Worm (Caenorhabditis elegans) whole organism, L3 larva: ENCODE results near the gene F25B5.3.

Source experiments
- R02D3.7 ChIP-seq: fragments of 150-350 bp; optimal IDR thresholded peaks from 2 replicates; lab custom pipeline; 2014; ENCODE audit warnings: missing biosample characterization, missing genetic modification characterization
- ZK546.5 ChIP-seq: sonication (generic microtip); optimal IDR thresholded peaks from 2 replicates; lab custom pipeline; 2017; ENCODE audit warnings: missing biosample characterization, missing genetic modification characterization
- aly-2 ChIP-seq: fragments of 150-350 bp; optimal IDR thresholded peaks from 2 replicates; lab custom pipeline; 2014; ENCODE audit warnings: missing biosample characterization, missing genetic modification characterization
- ama-1 ChIP-seq: fragments of 150-350 bp; optimal IDR thresholded peaks from 2 replicates; lab custom pipeline; 2018
- ceh-16 ChIP-seq: sonication (generic microtip); optimal IDR thresholded peaks from 2 replicates; lab custom pipeline; 2017; ENCODE audit warnings: missing biosample characterization, missing genetic modification characterization
- ceh-28 ChIP-seq: fragments of 150-350 bp; optimal IDR thresholded peaks from 2 replicates; lab custom pipeline; 2014; ENCODE audit warnings: missing biosample characterization, missing genetic modification reagents, missing genetic modification characterization
- ceh-82 ChIP-seq: fragments of 150-350 bp; optimal IDR thresholded peaks from 2 replicates; lab custom pipeline; 2014; ENCODE audit warnings: missing biosample characterization, missing genetic modification characterization
- ceh-9 ChIP-seq: sonication (generic microtip); optimal IDR thresholded peaks from 2 replicates; lab custom pipeline; 2018; ENCODE audit warnings: missing biosample characterization, missing genetic modification characterization
- daf-12 ChIP-seq: fragments of 150-350 bp; optimal IDR thresholded peaks from 2 replicates; lab custom pipeline; 2014; ENCODE audit warnings: missing biosample characterization, missing genetic modification reagents, missing genetic modification characterization
- egl-27 ChIP-seq: sonication (generic microtip); optimal IDR thresholded peaks from 4 replicates; lab custom pipeline; 2017; ENCODE audit warnings: missing biosample characterization, missing genetic modification reagents, missing genetic modification characterization
- egl-5 ChIP-seq: fragments of 150-350 bp; optimal IDR thresholded peaks from 2 replicates; lab custom pipeline; 2017; ENCODE audit warnings: missing biosample characterization, missing genetic modification reagents, missing genetic modification characterization, inconsistent platforms
- elt-1 ChIP-seq: fragments of 150-350 bp; optimal IDR thresholded peaks from 2 replicates; lab custom pipeline; 2014; ENCODE audit warnings: missing biosample characterization, missing genetic modification characterization
- elt-2 ChIP-seq: sonication (generic microtip); optimal IDR thresholded peaks from 2 replicates; lab custom pipeline; 2016; ENCODE audit warnings: missing genetic modification reagents, mild to moderate bottlenecking, missing genetic modification characterization, missing compliant biosample characterization
- elt-3 ChIP-seq, 3 experiments: fragments of 150-350 bp in 1 of 3; sonication (generic microtip) in 2 of 3; optimal IDR thresholded peaks; 2 replicates in 2 of 3; 4 replicates in 1 of 3; lab custom pipeline; 2014 to 2017; ENCODE audit warnings: missing biosample characterization in 3 of 3, missing genetic modification characterization in 3 of 3
- eor-1 ChIP-seq, 2 experiments: fragments of 150-350 bp; optimal IDR thresholded peaks; 2 replicates each; lab custom pipeline; 2014 to 2018; ENCODE audit warnings: missing biosample characterization in 2 of 2, missing genetic modification characterization in 2 of 2
- fkh-10 ChIP-seq: sonication (generic microtip); optimal IDR thresholded peaks from 2 replicates; lab custom pipeline; 2017; ENCODE audit warnings: missing biosample characterization, missing genetic modification reagents, missing genetic modification characterization
- fkh-2 ChIP-seq: fragments of 150-350 bp; optimal IDR thresholded peaks from 2 replicates; lab custom pipeline; 2014; ENCODE audit warnings: missing biosample characterization, missing genetic modification reagents, missing genetic modification characterization
- fos-1 ChIP-seq: fragments of 150-350 bp; optimal IDR thresholded peaks from 2 replicates; lab custom pipeline; 2014; ENCODE audit warnings: missing biosample characterization, missing genetic modification characterization
- hmg-11 ChIP-seq: sonication (generic microtip); optimal IDR thresholded peaks from 2 replicates; lab custom pipeline; 2016; ENCODE audit warnings: missing genetic modification characterization, missing compliant biosample characterization
- jun-1 ChIP-seq: fragments of 150-350 bp; optimal IDR thresholded peaks from 2 replicates; lab custom pipeline; 2014; ENCODE audit warnings: missing biosample characterization, missing genetic modification reagents, missing genetic modification characterization
- lin-15B ChIP-seq: fragments of 150-350 bp; optimal IDR thresholded peaks from 2 replicates; lab custom pipeline; 2014; ENCODE audit warnings: missing biosample characterization, missing genetic modification characterization
- lin-39 ChIP-seq: fragments of 150-350 bp; optimal IDR thresholded peaks from 2 replicates; lab custom pipeline; 2018; ENCODE audit warnings: missing biosample characterization, missing genetic modification reagents, missing genetic modification characterization
- lsy-12 ChIP-seq: sonication (generic microtip); optimal IDR thresholded peaks from 2 replicates; lab custom pipeline; 2016; ENCODE audit warnings: mild to moderate bottlenecking, missing genetic modification characterization, missing compliant biosample characterization
- mdl-1 ChIP-seq: fragments of 150-350 bp; optimal IDR thresholded peaks from 2 replicates; lab custom pipeline; 2014; ENCODE audit warnings: missing biosample characterization, missing genetic modification characterization
- mml-1 ChIP-seq: fragments of 150-350 bp; sonication (generic microtip); optimal IDR thresholded peaks from 3 replicates; lab custom pipeline; 2014; ENCODE audit warnings: missing biosample characterization, missing genetic modification characterization
- nfya-1 ChIP-seq: sonication (generic microtip); optimal IDR thresholded peaks from 2 replicates; lab custom pipeline; 2017; ENCODE audit warnings: missing genetic modification characterization, mild to moderate bottlenecking, missing compliant biosample characterization, antibody characterized with exemption, moderate library complexity; ENCODE audit not compliant: insufficient read depth
- nhr-11 ChIP-seq: fragments of 150-350 bp; optimal IDR thresholded peaks from 2 replicates; lab custom pipeline; 2014; ENCODE audit warnings: missing biosample characterization, missing genetic modification characterization
- nhr-12 ChIP-seq: fragments of 150-350 bp; optimal IDR thresholded peaks from 2 replicates; lab custom pipeline; 2014; ENCODE audit warnings: missing biosample characterization, missing genetic modification characterization
- nhr-23 ChIP-seq: fragments of 150-350 bp; optimal IDR thresholded peaks from 2 replicates; lab custom pipeline; 2014; ENCODE audit warnings: missing biosample characterization, missing genetic modification reagents, missing genetic modification characterization
- nhr-237 ChIP-seq: fragments of 150-350 bp; optimal IDR thresholded peaks from 2 replicates; lab custom pipeline; 2014; ENCODE audit warnings: missing biosample characterization, missing genetic modification characterization
- nhr-25 ChIP-seq: sonication (generic microtip); optimal IDR thresholded peaks from 2 replicates; lab custom pipeline; 2017; ENCODE audit warnings: missing biosample characterization, missing genetic modification characterization
- nhr-28 ChIP-seq: fragments of 150-350 bp; optimal IDR thresholded peaks from 2 replicates; lab custom pipeline; 2014; ENCODE audit warnings: missing biosample characterization, missing genetic modification characterization
- nhr-43 ChIP-seq: sonication (generic microtip); optimal IDR thresholded peaks from 2 replicates; lab custom pipeline; 2016; ENCODE audit warnings: mild to moderate bottlenecking, missing genetic modification characterization, missing compliant biosample characterization; ENCODE audit not compliant: poor library complexity, severe bottlenecking
- nhr-67 ChIP-seq: fragments of 150-350 bp; optimal IDR thresholded peaks from 2 replicates; lab custom pipeline; 2014; ENCODE audit warnings: missing biosample characterization, missing genetic modification characterization
- nhr-76 ChIP-seq: fragments of 150-350 bp; sonication (generic microtip); optimal IDR thresholded peaks from 5 replicates; lab custom pipeline; 2014; ENCODE audit warnings: missing biosample characterization, missing genetic modification characterization
- nhr-77 ChIP-seq: fragments of 150-350 bp; optimal IDR thresholded peaks from 2 replicates; lab custom pipeline; 2014; ENCODE audit warnings: missing biosample characterization, missing genetic modification characterization
- pha-4 ChIP-seq: fragments of 150-350 bp; optimal IDR thresholded peaks from 2 replicates; lab custom pipeline; 2014; ENCODE audit warnings: missing biosample characterization, missing genetic modification reagents, missing genetic modification characterization
- pqm-1 ChIP-seq: fragments of 150-350 bp; optimal IDR thresholded peaks from 2 replicates; lab custom pipeline; 2017; ENCODE audit warnings: missing biosample characterization, missing genetic modification characterization, inconsistent platforms
- sea-2 ChIP-seq: fragments of 150-350 bp; sonication (generic microtip); optimal IDR thresholded peaks from 4 replicates; lab custom pipeline; 2014; ENCODE audit warnings: missing biosample characterization, missing genetic modification reagents, missing genetic modification characterization
- skn-1 ChIP-seq: fragments of 150-350 bp; optimal IDR thresholded peaks from 2 replicates; lab custom pipeline; 2014; ENCODE audit warnings: missing biosample characterization, missing genetic modification characterization
- snpc-4 ChIP-seq: fragments of 150-350 bp; optimal IDR thresholded peaks from 2 replicates; lab custom pipeline; 2014; ENCODE audit warnings: missing biosample characterization, missing genetic modification characterization
- tbx-2 ChIP-seq: sonication (generic microtip); optimal IDR thresholded peaks from 2 replicates; lab custom pipeline; 2016; ENCODE audit warnings: mild to moderate bottlenecking, missing genetic modification characterization, missing compliant biosample characterization
- unc-39 ChIP-seq: sonication (generic microtip); optimal IDR thresholded peaks from 4 replicates; lab custom pipeline; 2017; ENCODE audit warnings: missing biosample characterization, missing genetic modification characterization
- unc-62 ChIP-seq: fragments of 150-350 bp; sonication (generic microtip); optimal IDR thresholded peaks from 4 replicates; lab custom pipeline; 2014; ENCODE audit warnings: missing biosample characterization, missing genetic modification reagents, missing genetic modification characterization
- zag-1 ChIP-seq: fragments of 150-350 bp; optimal IDR thresholded peaks from 2 replicates; lab custom pipeline; 2014; ENCODE audit warnings: missing biosample characterization, missing genetic modification characterization
- ztf-11 ChIP-seq: fragments of 150-350 bp; optimal IDR thresholded peaks from 2 replicates; lab custom pipeline; 2014; ENCODE audit warnings: missing biosample characterization, missing genetic modification characterization
- ztf-4 ChIP-seq: fragments of 150-350 bp; optimal IDR thresholded peaks from 2 replicates; lab custom pipeline; 2014; ENCODE audit warnings: missing biosample characterization, missing genetic modification characterization

Gene F25B5.3

DNA sequence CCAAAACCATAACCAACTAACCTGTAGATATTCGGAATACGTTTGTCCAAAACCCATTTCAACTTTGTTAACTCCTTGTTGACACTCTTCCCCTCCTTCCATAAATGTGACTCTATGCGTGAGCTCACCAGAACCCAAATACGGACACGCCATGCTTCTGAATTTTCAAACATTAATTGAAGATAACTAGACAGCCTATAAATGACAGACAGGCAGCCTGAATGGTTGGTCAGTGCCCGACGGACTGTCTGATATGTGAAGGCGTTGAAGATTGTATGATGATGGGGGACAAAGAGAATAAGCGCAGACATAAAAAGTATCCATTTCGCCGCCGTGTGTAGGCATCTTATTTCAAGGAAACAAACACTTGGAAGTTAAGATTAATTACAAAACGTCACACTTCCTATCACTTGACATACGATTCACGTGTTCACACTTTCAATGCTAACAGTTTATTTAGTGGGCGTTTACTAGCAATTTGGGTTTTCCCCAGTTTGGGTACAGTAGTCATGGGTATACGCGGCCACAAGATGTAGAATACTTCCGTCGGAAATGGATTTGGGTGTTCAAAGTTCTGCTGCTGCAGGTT is 28.8 kb upstream of the F25B5.3 start, which contains the start of the genes tdo-2 and C28H8.2:
tdo-2 (minus strand) TSS at position 157 of the 589 bp plus-strand sequence.
C28H8.2 (plus strand) TSS at position 524 of the 589 bp plus-strand sequence.
- TF ChIP-seq fos-1 (tag; lab: Kevin White, UChicago) (no peak), mml-1 (no peak), ama-1 (lab: Kevin White, UChicago) (no peak), fkh-10 (no peak), elt-2 (tag; lab: Kevin White, UChicago) (no peak), ceh-16 (tag; lab: Kevin White, UChicago) (no peak), zag-1 (no peak), lin-39 (tag; lab: Kevin White, UChicago) (no peak), R02D3.7 (tag; lab: Kevin White, UChicago) (no peak), lin-15B (tag; lab: Kevin White, UChicago) (no peak), tbx-2 (tag; lab: Kevin White, UChicago) (no peak), nhr-12 (tag; lab: Kevin White, UChicago) (no peak), unc-39 (tag; lab: Kevin White, UChicago) (no peak), unc-62 (GFP tag; lab: Kevin White, UChicago) (peak; percentile 69), pha-4 (no peak), nhr-23 (peak; percentile 96), daf-12 (tag; lab: Kevin White, UChicago) (no peak), ZK546.5 (tag; lab: Kevin White, UChicago) (no peak), ceh-28 (tag; lab: Kevin White, UChicago) (peak; percentile 36), nhr-67 (tag; lab: Kevin White, UChicago) (no peak), nhr-25 (tag; lab: Kevin White, UChicago) (peak; percentile 95), fkh-2 (no peak), jun-1 (tag; lab: Kevin White, UChicago) (peak; percentile 28), nhr-28 (no peak), egl-27 (tag; lab: Kevin White, UChicago) (no peak), aly-2 (tag; lab: Kevin White, UChicago) (no peak), egl-5 (tag; lab: Kevin White, UChicago) (no peak), mdl-1 (tag; lab: Kevin White, UChicago) (peak; percentile 44), nhr-77 (no peak), nhr-11 (tag; lab: Kevin White, UChicago) (no peak), ceh-9 (tag; lab: Kevin White, UChicago) (no peak), ztf-11 (tag; lab: Kevin White, UChicago) (no peak), nhr-237 (tag; lab: Kevin White, UChicago) (no peak), lsy-12 (tag; lab: Kevin White, UChicago) (peak; percentile 69), hmg-11 (no peak), elt-3 (tag; optimal IDR thresholded peaks at IDR 0.05; lab: Kevin White, UChicago) (peak in 2 of 3 experiments; percentile 74 to 81), eor-1 (tag; optimal IDR thresholded peaks at IDR 0.05; lab: Kevin White, UChicago) (no peak), nhr-43 (peak; percentile 87), nfya-1 (tag; lab: Kevin White, UChicago) (peak; percentile 47), ztf-4 (tag; lab: Kevin White, UChicago) (no peak), skn-1 (no peak), snpc-4 (tag; lab: Kevin White, UChicago) (no peak), ceh-82 (tag; lab: Kevin White, UChicago) (no peak), nhr-76 (tag; lab: Kevin White, UChicago) (no peak), pqm-1 (no peak), elt-1 (tag; lab: Kevin White, UChicago) (no peak), sea-2 (GFP tag; lab: Kevin White, UChicago) (no peak)
